Worm (Caenorhabditis elegans) whole organism, L4 larva: Measurements from ENCODE around the gene cisd-3.1.

Experiments
- D1046.2 ChIP-seq: fragments of 200-800 bp; sonication (Bioruptor generic); IDR thresholded peaks from 2 replicates; pipeline ENCODE4 v1.3.6; 2022; ENCODE audit warnings: missing genetic modification characterization, missing compliant biosample characterization
- F44E2.7 ChIP-seq: fragments of 200-800 bp; sonication (Bioruptor generic); IDR thresholded peaks from 2 replicates; pipeline ENCODE4 v2.1.2; 2022; ENCODE audit warnings: missing genetic modification characterization, missing compliant biosample characterization
- R02D3.7 ChIP-seq: fragments of 150-350 bp; sonication (generic microtip); optimal IDR thresholded peaks from 3 replicates; lab custom pipeline; 2014; ENCODE audit warnings: missing biosample characterization, missing genetic modification characterization
- aha-1 ChIP-seq: fragments of 150-350 bp; peaks from one replicate; lab custom pipeline; 2014; ENCODE audit warnings: missing biosample characterization, missing genetic modification characterization
- ceh-20 ChIP-seq: fragments of 200-800 bp; sonication (Bioruptor generic); IDR thresholded peaks from 2 replicates; pipeline ENCODE4 v1.3.6; 2022; ENCODE audit warnings: missing genetic modification reagents, missing genetic modification characterization, missing compliant biosample characterization
- ceh-28 ChIP-seq: fragments of 150-350 bp; optimal IDR thresholded peaks from 2 replicates; lab custom pipeline; 2014; ENCODE audit warnings: missing biosample characterization, missing genetic modification reagents, missing genetic modification characterization
- ceh-44 ChIP-seq: fragments of 200-800 bp; sonication (Bioruptor generic); IDR thresholded peaks from 2 replicates; pipeline ENCODE4 v1.3.6; 2022; ENCODE audit warnings: missing genetic modification reagents, missing genetic modification characterization, missing compliant biosample characterization
- ceh-82 ChIP-seq: sonication (generic microtip); optimal IDR thresholded peaks from 2 replicates; lab custom pipeline; 2017; ENCODE audit warnings: missing biosample characterization, missing genetic modification characterization
- ces-1 ChIP-seq: fragments of 150-350 bp; sonication (generic microtip); optimal IDR thresholded peaks from 4 replicates; lab custom pipeline; 2014; ENCODE audit warnings: missing biosample characterization, missing genetic modification reagents, missing genetic modification characterization
- cey-2 ChIP-seq: sonication (generic microtip); optimal IDR thresholded peaks from 3 replicates; lab custom pipeline; 2017; ENCODE audit warnings: missing genetic modification characterization, mild to moderate bottlenecking, missing compliant biosample characterization, antibody characterized with exemption, borderline replicate concordance; ENCODE audit not compliant: insufficient read depth
- daf-16 ChIP-seq, 3 experiments: sonication (generic microtip); optimal IDR thresholded peaks; 2 replicates each; lab custom pipeline; 2016 to 2017; ENCODE audit warnings: missing genetic modification characterization in 3 of 3, missing genetic modification reagents in 3 of 3, mild to moderate bottlenecking in 2 of 3, missing compliant biosample characterization in 2 of 3, missing biosample characterization in 1 of 3, moderate library complexity in 1 of 3
- dmd-8 ChIP-seq: fragments of 200-800 bp; sonication (Bioruptor generic); IDR thresholded peaks from 2 replicates; pipeline ENCODE4 v1.3.6; 2022; ENCODE audit warnings: missing genetic modification characterization, missing compliant biosample characterization
- dpl-1 ChIP-seq: fragments of 150-350 bp; optimal IDR thresholded peaks from 2 replicates; lab custom pipeline; 2014; ENCODE audit warnings: missing biosample characterization, missing genetic modification reagents, missing genetic modification characterization
- dve-1 ChIP-seq: sonication (generic microtip); optimal IDR thresholded peaks from 2 replicates; lab custom pipeline; 2017; ENCODE audit warnings: antibody characterized with exemption, mild to moderate bottlenecking, missing genetic modification characterization, missing compliant biosample characterization; ENCODE audit not compliant: insufficient read depth
- hlh-11 ChIP-seq: fragments of 200-800 bp; sonication (Bioruptor generic); optimal IDR thresholded peaks from 2 replicates; lab custom pipeline; 2018; ENCODE audit warnings: mild to moderate bottlenecking, missing genetic modification characterization, missing compliant biosample characterization
- hlh-30 ChIP-seq: sonication (generic microtip); optimal IDR thresholded peaks from 2 replicates; lab custom pipeline; 2017; ENCODE audit warnings: antibody characterized with exemption, mild to moderate bottlenecking, missing genetic modification characterization, missing compliant biosample characterization; ENCODE audit not compliant: insufficient read depth
- hmg-1.1 ChIP-seq: fragments of 200-800 bp; sonication (Bioruptor generic); IDR thresholded peaks from 2 replicates; pipeline ENCODE4 v1.3.6; 2022; ENCODE audit warnings: missing genetic modification reagents, missing genetic modification characterization, missing compliant biosample characterization
- lin-15B ChIP-seq: fragments of 150-350 bp; sonication (generic microtip); optimal IDR thresholded peaks from 3 replicates; lab custom pipeline; 2014; ENCODE audit warnings: missing biosample characterization, missing genetic modification characterization
- lsy-2 ChIP-seq, 2 experiments: fragments of 150-350 bp in 1 of 2; sonication (generic microtip) in 1 of 2; optimal IDR thresholded peaks; 2 replicates each; lab custom pipeline; 2014 to 2017; ENCODE audit warnings: missing biosample characterization in 2 of 2, missing genetic modification characterization in 2 of 2
- madf-5 ChIP-seq, 2 experiments: fragments of 200-800 bp; sonication (Bioruptor generic); IDR thresholded peaks; 2 replicates each; pipeline ENCODE4 v1.3.6; 2022; ENCODE audit warnings: missing compliant biosample characterization in 2 of 2, missing genetic modification characterization in 2 of 2
- mdl-1 ChIP-seq, 2 experiments: fragments of 150-350 bp in 1 of 2; sonication (generic microtip) in 1 of 2; optimal IDR thresholded peaks; 2 replicates each; lab custom pipeline; 2014 to 2017; ENCODE audit warnings: missing biosample characterization in 2 of 2, missing genetic modification characterization in 2 of 2
- mep-1 ChIP-seq: fragments of 150-350 bp; sonication (generic microtip); optimal IDR thresholded peaks from 3 replicates; lab custom pipeline; 2014; ENCODE audit warnings: missing biosample characterization, missing genetic modification characterization
- mes-2 ChIP-seq: sonication (generic microtip); optimal IDR thresholded peaks from 2 replicates; lab custom pipeline; 2016; ENCODE audit warnings: missing genotype, mild to moderate bottlenecking, missing genetic modification characterization, missing compliant biosample characterization; ENCODE audit not compliant: poor library complexity, severe bottlenecking
- nhr-10 ChIP-seq: fragments of 150-350 bp; optimal IDR thresholded peaks from 2 replicates; lab custom pipeline; 2014; ENCODE audit warnings: missing biosample characterization, missing genetic modification characterization
- nhr-102 ChIP-seq: sonication (generic microtip); optimal IDR thresholded peaks from 2 replicates; lab custom pipeline; 2016; ENCODE audit warnings: mild to moderate bottlenecking, missing genetic modification characterization, moderate library complexity, missing compliant biosample characterization
- nhr-237 ChIP-seq: sonication (generic microtip); optimal IDR thresholded peaks from 2 replicates; lab custom pipeline; 2017; ENCODE audit warnings: missing biosample characterization, missing genetic modification characterization
- nhr-28 ChIP-seq: fragments of 150-350 bp; optimal IDR thresholded peaks from 2 replicates; lab custom pipeline; 2014; ENCODE audit warnings: missing biosample characterization, missing genetic modification characterization
- nhr-6 ChIP-seq: fragments of 150-350 bp; optimal IDR thresholded peaks from 2 replicates; lab custom pipeline; 2014; ENCODE audit warnings: missing biosample characterization, missing genetic modification characterization
- pha-4 ChIP-seq, 2 experiments: fragments of 150-350 bp in 1 of 2; fragments of 200-800 bp in 1 of 2; sonication (Bioruptor generic) in 1 of 2; IDR thresholded peaks in 1 of 2; optimal IDR thresholded peaks in 1 of 2; 2 replicates each; pipeline versions ENCODE4 v1.3.6 to Lab custom; 2014 to 2022; ENCODE audit warnings: missing genetic modification characterization in 2 of 2, missing genetic modification reagents in 2 of 2, missing biosample characterization in 1 of 2, missing compliant biosample characterization in 1 of 2
- rbr-2 ChIP-seq: sonication (generic microtip); optimal IDR thresholded peaks from 2 replicates; lab custom pipeline; 2016; ENCODE audit warnings: missing genotype, missing genetic modification characterization, missing compliant biosample characterization
- tag-97 ChIP-seq: fragments of 200-800 bp; sonication (Bioruptor generic); IDR thresholded peaks from 2 replicates; pipeline ENCODE4 v1.3.6; 2022; ENCODE audit warnings: missing genetic modification characterization, missing compliant biosample characterization
- tra-1 ChIP-seq: fragments of 200-800 bp; sonication (Bioruptor generic); IDR thresholded peaks from 2 replicates; pipeline ENCODE4 v1.3.6; 2022; ENCODE audit warnings: missing genetic modification reagents, missing genetic modification characterization, missing compliant biosample characterization
- unc-39 ChIP-seq: sonication (generic microtip); optimal IDR thresholded peaks from 2 replicates; lab custom pipeline; 2017; ENCODE audit warnings: missing biosample characterization, missing genetic modification characterization
- unc-62 ChIP-seq, 3 experiments: fragments of 150-350 bp in 1 of 3; sonication (generic microtip); optimal IDR thresholded peaks in 2 of 3; peaks in 1 of 3; 1 replicate in 1 of 3; 2 replicates in 2 of 3; lab custom pipeline; 2014 to 2017; ENCODE audit warnings: missing biosample characterization in 3 of 3, missing genetic modification characterization in 3 of 3, missing genetic modification reagents in 3 of 3, missing genotype in 1 of 3
- vab-7 ChIP-seq: fragments of 200-800 bp; sonication (Bioruptor generic); IDR thresholded peaks from 2 replicates; pipeline ENCODE4 v1.3.6; 2022; ENCODE audit warnings: missing genetic modification reagents, missing genetic modification characterization, missing compliant biosample characterization
- zag-1 ChIP-seq: fragments of 150-350 bp; optimal IDR thresholded peaks from 2 replicates; lab custom pipeline; 2014; ENCODE audit warnings: missing biosample characterization, missing genetic modification characterization
- zfp-2 ChIP-seq: sonication (generic microtip); optimal IDR thresholded peaks from 2 replicates; lab custom pipeline; 2016; ENCODE audit warnings: mild to moderate bottlenecking, missing genetic modification characterization, missing compliant biosample characterization
- zfp-3 ChIP-seq: fragments of 200-800 bp; sonication (Bioruptor generic); conservative IDR thresholded peaks from 2 replicates; pipeline ENCODE4 v1.3.6; 2022; ENCODE audit warnings: missing genetic modification reagents, missing genetic modification characterization, missing compliant biosample characterization
- zip-11 ChIP-seq: fragments of 200-800 bp; sonication (Bioruptor generic); IDR thresholded peaks from 2 replicates; pipeline ENCODE4 v1.3.6; 2022; ENCODE audit warnings: missing genetic modification characterization, missing compliant biosample characterization
- zip-2 ChIP-seq: fragments of 150-350 bp; optimal IDR thresholded peaks from 2 replicates; lab custom pipeline; 2014; ENCODE audit warnings: missing biosample characterization, missing genetic modification characterization
- ztf-7 ChIP-seq: fragments of 150-350 bp; optimal IDR thresholded peaks from 2 replicates; lab custom pipeline; 2014; ENCODE audit warnings: missing biosample characterization, missing genetic modification characterization

The cisd-3.1 gene

ce11 chrIII:4568455-4568854 is 25.8 kb downstream of the cisd-3.1 start, which contains the start of gene idhg-1 (continued):
- peak; percentile 58 for TF ChIP-seq hlh-30 (tag; lab: Kevin White, UChicago)
- no peak for TF ChIP-seq zip-2 (tag; lab: Kevin White, UChicago)

ce11 chrIII:4578385-4578903 is 35.8 kb downstream of the cisd-3.1 start, which contains the start of the genes sel-5 and wdr-48:
Gene sel-5 (minus strand): TSS chrIII:4578437.
Gene wdr-48 (plus strand): TSS chrIII:4578853.
- TF ChIP-seq pha-4 (GFP tag; IDR thresholded peaks at IDR 0.05; lab: Robert Waterston, UW) (no peak), pha-4 (tag; optimal IDR thresholded peaks at IDR 0.05; lab: Kevin White, UChicago) (peak; percentile 1), nhr-28 (tag; lab: Kevin White, UChicago) (peak; percentile 38), R02D3.7 (tag; lab: Kevin White, UChicago) (no peak), zip-11 (GFP tag; lab: Robert Waterston, UW) (no peak), madf-5 (GFP tag; IDR thresholded peaks at IDR 0.05; lab: Robert Waterston, UW) (no peak), hmg-1.1 (no peak; the same call in 1 of the 2 replicates), zfp-2 (no peak), lsy-2 (tag; optimal IDR thresholded peaks at IDR 0.05; lab: Kevin White, UChicago) (peak in 1 of 2 experiments; percentile 62), cey-2 (tag; lab: Kevin White, UChicago) (no peak), dve-1 (peak; percentile 25), D1046.2 (no peak), aha-1 (tag; lab: Kevin White, UChicago) (no peak), tra-1 (GFP tag; lab: Robert Waterston, UW) (no peak), nhr-102 (tag; lab: Kevin White, UChicago) (no peak), F44E2.7 (GFP tag; lab: Robert Waterston, UW) (no peak), zfp-3 (GFP tag; lab: Robert Waterston, UW) (no peak), mes-2 (tag; lab: Kevin White, UChicago) (peak; percentile 66), hlh-11 (tag; lab: Kevin White, UChicago) (no peak), nhr-6 (tag; lab: Kevin White, UChicago) (peak; percentile 22), mep-1 (peak; percentile 55), unc-62 (GFP tag; optimal IDR thresholded peaks at IDR 0.05 in 1 of 2; lab: Kevin White, UChicago) (no peak), unc-62 (tag; optimal IDR thresholded peaks at IDR 0.05; lab: Kevin White, UChicago) (no peak), dmd-8 (GFP tag; lab: Robert Waterston, UW) (no peak), unc-39 (tag; lab: Kevin White, UChicago) (no peak), rbr-2 (tag; lab: Kevin White, UChicago) (peak; percentile 5), ceh-44 (GFP tag; lab: Robert Waterston, UW) (no peak), mdl-1 (tag; optimal IDR thresholded peaks at IDR 0.05; lab: Kevin White, UChicago) (no peak), vab-7 (GFP tag; lab: Robert Waterston, UW) (no peak), lin-15B (tag; lab: Kevin White, UChicago) (no peak), ces-1 (GFP tag; lab: Kevin White, UChicago) (no peak), ceh-20 (GFP tag; lab: Robert Waterston, UW) (no peak), daf-16 (GFP tag; optimal IDR thresholded peaks at IDR 0.05; lab: Kevin White, UChicago) (no peak), daf-16 (tag; optimal IDR thresholded peaks at IDR 0.05; lab: Kevin White, UChicago) (peak; percentile 33), zag-1 (tag; lab: Kevin White, UChicago) (no peak), hlh-30 (tag; lab: Kevin White, UChicago) (peak; percentile 28), nhr-237 (tag; lab: Kevin White, UChicago) (no peak), dpl-1 (GFP tag; lab: Kevin White, UChicago) (peak; percentile 47), ztf-7 (no peak), tag-97 (GFP tag; lab: Robert Waterston, UW) (no peak), nhr-10 (tag; lab: Kevin White, UChicago) (no peak), ceh-28 (tag; lab: Kevin White, UChicago) (no peak), ceh-82 (tag; lab: Kevin White, UChicago) (no peak)
- TF ChIP-seq, all 104 proteins: peak for 11
